Worm (Caenorhabditis elegans) whole organism, L4 larva: ENCODE measurements around the gene srm-4.

Source experiments
- D1046.2 ChIP-seq: fragments of 200-800 bp; sonication (Bioruptor generic); IDR thresholded peaks from 2 replicates; pipeline ENCODE4 v1.3.6; 2022; ENCODE audit warnings: missing genetic modification characterization, missing compliant biosample characterization
- F10B5.3 ChIP-seq: sonication (generic microtip); optimal IDR thresholded peaks from 2 replicates; lab custom pipeline; 2016; ENCODE audit warnings: mild to moderate bottlenecking, missing genetic modification characterization, missing compliant biosample characterization
- F26F4.8 ChIP-seq: fragments of 200-800 bp; sonication (Bioruptor generic); conservative IDR thresholded peaks from 2 replicates; pipeline ENCODE4 v1.3.6; 2022; ENCODE audit warnings: missing genetic modification characterization, missing compliant biosample characterization
- F37D6.2 ChIP-seq: sonication (generic microtip); optimal IDR thresholded peaks from 2 replicates; lab custom pipeline; 2016; ENCODE audit warnings: mild to moderate bottlenecking, missing genetic modification characterization, missing compliant biosample characterization
- R02D3.7 ChIP-seq: fragments of 150-350 bp; sonication (generic microtip); optimal IDR thresholded peaks from 3 replicates; lab custom pipeline; 2014; ENCODE audit warnings: missing biosample characterization, missing genetic modification characterization
- Y75B8A.6 ChIP-seq: fragments of 200-800 bp; sonication (Bioruptor generic); IDR thresholded peaks from 2 replicates; pipeline ENCODE4 v1.3.6; 2022; ENCODE audit warnings: missing genetic modification reagents, missing genetic modification characterization, missing compliant biosample characterization
- aha-1 ChIP-seq: fragments of 150-350 bp; peaks from one replicate; lab custom pipeline; 2014; ENCODE audit warnings: missing biosample characterization, missing genetic modification characterization
- ceh-32 ChIP-seq: sonication (generic microtip); optimal IDR thresholded peaks from 2 replicates; lab custom pipeline; 2016; ENCODE audit warnings: mild to moderate bottlenecking, missing genetic modification characterization, missing compliant biosample characterization; ENCODE audit not compliant: poor library complexity
- ceh-44 ChIP-seq: fragments of 200-800 bp; sonication (Bioruptor generic); IDR thresholded peaks from 2 replicates; pipeline ENCODE4 v1.3.6; 2022; ENCODE audit warnings: missing genetic modification reagents, missing genetic modification characterization, missing compliant biosample characterization
- ceh-62 ChIP-seq: sonication (generic microtip); optimal IDR thresholded peaks from 2 replicates; lab custom pipeline; 2017; ENCODE audit warnings: missing biosample characterization, missing genetic modification characterization
- ceh-82 ChIP-seq: sonication (generic microtip); optimal IDR thresholded peaks from 2 replicates; lab custom pipeline; 2017; ENCODE audit warnings: missing biosample characterization, missing genetic modification characterization
- ctbp-1 ChIP-seq: fragments of 200-800 bp; sonication (Bioruptor generic); IDR thresholded peaks from 2 replicates; pipeline ENCODE4 v1.3.6; 2022; ENCODE audit warnings: missing genetic modification reagents, missing genetic modification characterization, missing compliant biosample characterization
- daf-12 ChIP-seq: fragments of 150-350 bp; optimal IDR thresholded peaks from 2 replicates; lab custom pipeline; 2014; ENCODE audit warnings: missing biosample characterization, missing genetic modification reagents, missing genetic modification characterization
- daf-19 ChIP-seq: fragments of 200-800 bp; sonication (Bioruptor generic); conservative IDR thresholded peaks from 2 replicates; pipeline ENCODE4 v1.3.6; 2022; ENCODE audit warnings: missing genetic modification characterization, missing compliant biosample characterization
- daf-8 ChIP-seq: fragments of 200-800 bp; sonication (Bioruptor generic); IDR thresholded peaks from 2 replicates; pipeline ENCODE4 v1.3.6; 2022; ENCODE audit warnings: missing genetic modification characterization, missing compliant biosample characterization
- dmd-8 ChIP-seq: fragments of 200-800 bp; sonication (Bioruptor generic); IDR thresholded peaks from 2 replicates; pipeline ENCODE4 v1.3.6; 2022; ENCODE audit warnings: missing genetic modification characterization, missing compliant biosample characterization
- dmd-9 ChIP-seq: fragments of 200-800 bp; sonication (Bioruptor generic); IDR thresholded peaks from 2 replicates; pipeline ENCODE4 v1.3.6; 2022; ENCODE audit warnings: missing genetic modification reagents, missing genetic modification characterization, missing compliant biosample characterization
- duxl-1 ChIP-seq: sonication (generic microtip); optimal IDR thresholded peaks from 2 replicates; lab custom pipeline; 2016; ENCODE audit warnings: mild to moderate bottlenecking, missing genetic modification characterization, moderate library complexity, missing compliant biosample characterization; ENCODE audit not compliant: poor library complexity
- egl-43 ChIP-seq: fragments of 200-800 bp; sonication (Bioruptor generic); IDR thresholded peaks from 2 replicates; pipeline ENCODE4 v1.3.6; 2022; ENCODE audit warnings: missing genetic modification reagents, missing genetic modification characterization, missing compliant biosample characterization
- fkh-10 ChIP-seq: fragments of 150-350 bp; optimal IDR thresholded peaks from 2 replicates; lab custom pipeline; 2014; ENCODE audit warnings: missing biosample characterization, missing genetic modification reagents, missing genetic modification characterization
- fos-1 ChIP-seq: fragments of 150-350 bp; optimal IDR thresholded peaks from 2 replicates; lab custom pipeline; 2014; ENCODE audit warnings: missing biosample characterization, missing genetic modification characterization
- hlh-30 ChIP-seq: sonication (generic microtip); optimal IDR thresholded peaks from 2 replicates; lab custom pipeline; 2017; ENCODE audit warnings: antibody characterized with exemption, mild to moderate bottlenecking, missing genetic modification characterization, missing compliant biosample characterization; ENCODE audit not compliant: insufficient read depth
- hmg-1.1 ChIP-seq: fragments of 200-800 bp; sonication (Bioruptor generic); IDR thresholded peaks from 2 replicates; pipeline ENCODE4 v1.3.6; 2022; ENCODE audit warnings: missing genetic modification reagents, missing genetic modification characterization, missing compliant biosample characterization
- lin-1 ChIP-seq: fragments of 200-800 bp; sonication (Bioruptor generic); IDR thresholded peaks from 2 replicates; pipeline ENCODE4 v1.3.6; 2022; ENCODE audit warnings: missing genetic modification reagents, missing genetic modification characterization, missing compliant biosample characterization
- lin-15B ChIP-seq: fragments of 150-350 bp; sonication (generic microtip); optimal IDR thresholded peaks from 3 replicates; lab custom pipeline; 2014; ENCODE audit warnings: missing biosample characterization, missing genetic modification characterization
- lin-39 ChIP-seq: fragments of 150-350 bp; optimal IDR thresholded peaks from 2 replicates; lab custom pipeline; 2014; ENCODE audit warnings: missing biosample characterization, missing genetic modification reagents, missing genetic modification characterization
- madf-5 ChIP-seq, 2 experiments: fragments of 200-800 bp; sonication (Bioruptor generic); IDR thresholded peaks; 2 replicates each; pipeline ENCODE4 v1.3.6; 2022; ENCODE audit warnings: missing compliant biosample characterization in 2 of 2, missing genetic modification characterization in 2 of 2
- madf-9 ChIP-seq: fragments of 200-800 bp; sonication (Bioruptor generic); conservative IDR thresholded peaks from 2 replicates; pipeline ENCODE4 v1.3.6; 2022; ENCODE audit warnings: missing genetic modification reagents, missing genetic modification characterization, missing compliant biosample characterization
- mxl-2 ChIP-seq: fragments of 200-800 bp; sonication (Bioruptor generic); conservative IDR thresholded peaks from 2 replicates; pipeline ENCODE4 v1.3.6; 2022; ENCODE audit warnings: missing genetic modification reagents, missing genetic modification characterization, missing compliant biosample characterization
- mxl-3 ChIP-seq: fragments of 200-800 bp; sonication (Bioruptor generic); optimal IDR thresholded peaks from 2 replicates; lab custom pipeline; 2018; ENCODE audit warnings: mild to moderate bottlenecking, missing genetic modification characterization, missing compliant biosample characterization
- nhr-10 ChIP-seq: fragments of 150-350 bp; optimal IDR thresholded peaks from 2 replicates; lab custom pipeline; 2014; ENCODE audit warnings: missing biosample characterization, missing genetic modification characterization
- nhr-102 ChIP-seq: sonication (generic microtip); optimal IDR thresholded peaks from 2 replicates; lab custom pipeline; 2016; ENCODE audit warnings: mild to moderate bottlenecking, missing genetic modification characterization, moderate library complexity, missing compliant biosample characterization
- nhr-237 ChIP-seq: sonication (generic microtip); optimal IDR thresholded peaks from 2 replicates; lab custom pipeline; 2017; ENCODE audit warnings: missing biosample characterization, missing genetic modification characterization
- nhr-25 ChIP-seq: sonication (generic microtip); optimal IDR thresholded peaks from 2 replicates; lab custom pipeline; 2017; ENCODE audit warnings: missing genetic modification characterization, mild to moderate bottlenecking, missing compliant biosample characterization, antibody characterized with exemption, moderate library complexity, borderline replicate concordance; ENCODE audit not compliant: insufficient read depth
- nhr-28 ChIP-seq: fragments of 150-350 bp; optimal IDR thresholded peaks from 2 replicates; lab custom pipeline; 2014; ENCODE audit warnings: missing biosample characterization, missing genetic modification characterization
- nhr-42 ChIP-seq: fragments of 200-800 bp; sonication (Bioruptor generic); IDR thresholded peaks from 2 replicates; pipeline ENCODE4 v1.3.6; 2022; ENCODE audit warnings: missing genetic modification characterization, missing compliant biosample characterization
- nhr-6 ChIP-seq: fragments of 150-350 bp; optimal IDR thresholded peaks from 2 replicates; lab custom pipeline; 2014; ENCODE audit warnings: missing biosample characterization, missing genetic modification characterization
- nhr-77 ChIP-seq: fragments of 150-350 bp; optimal IDR thresholded peaks from 2 replicates; lab custom pipeline; 2014; ENCODE audit warnings: missing biosample characterization, missing genetic modification characterization
- pha-4 ChIP-seq, 2 experiments: fragments of 150-350 bp in 1 of 2; fragments of 200-800 bp in 1 of 2; sonication (Bioruptor generic) in 1 of 2; IDR thresholded peaks in 1 of 2; optimal IDR thresholded peaks in 1 of 2; 2 replicates each; pipeline versions ENCODE4 v1.3.6 to Lab custom; 2014 to 2022; ENCODE audit warnings: missing genetic modification characterization in 2 of 2, missing genetic modification reagents in 2 of 2, missing biosample characterization in 1 of 2, missing compliant biosample characterization in 1 of 2
- php-3 ChIP-seq: fragments of 200-800 bp; sonication (Bioruptor generic); IDR thresholded peaks from 2 replicates; pipeline ENCODE4 v1.3.6; 2022; ENCODE audit warnings: missing genetic modification reagents, missing genetic modification characterization, missing compliant biosample characterization
- set-16 ChIP-seq: fragments of 200-800 bp; sonication (Bioruptor generic); IDR thresholded peaks from 2 replicates; pipeline ENCODE4 v1.3.6; 2022; ENCODE audit warnings: missing genetic modification reagents, missing genetic modification characterization, missing compliant biosample characterization
- skn-1 ChIP-seq: fragments of 150-350 bp; optimal IDR thresholded peaks from 2 replicates; lab custom pipeline; 2014; ENCODE audit warnings: missing biosample characterization, missing genetic modification characterization
- tra-1 ChIP-seq: fragments of 200-800 bp; sonication (Bioruptor generic); IDR thresholded peaks from 2 replicates; pipeline ENCODE4 v1.3.6; 2022; ENCODE audit warnings: missing genetic modification reagents, missing genetic modification characterization, missing compliant biosample characterization
- unc-130 ChIP-seq: sonication (generic microtip); optimal IDR thresholded peaks from 2 replicates; lab custom pipeline; 2016; ENCODE audit warnings: missing genetic modification reagents, missing genetic modification characterization, missing compliant biosample characterization
- unc-62 ChIP-seq, 3 experiments: fragments of 150-350 bp in 1 of 3; sonication (generic microtip); optimal IDR thresholded peaks in 2 of 3; peaks in 1 of 3; 1 replicate in 1 of 3; 2 replicates in 2 of 3; lab custom pipeline; 2014 to 2017; ENCODE audit warnings: missing biosample characterization in 3 of 3, missing genetic modification characterization in 3 of 3, missing genetic modification reagents in 3 of 3, missing genotype in 1 of 3
- vab-7 ChIP-seq: fragments of 200-800 bp; sonication (Bioruptor generic); IDR thresholded peaks from 2 replicates; pipeline ENCODE4 v1.3.6; 2022; ENCODE audit warnings: missing genetic modification reagents, missing genetic modification characterization, missing compliant biosample characterization

The srm-4 gene

ce11 chrV:14364586-14365248 is 31.5 kb downstream of the srm-4 start (continued):
- no peak for TF ChIP-seq dmd-8 (GFP tag; lab: Robert Waterston, UW)
- no peak for TF ChIP-seq unc-130
- peak; percentile 17 for TF ChIP-seq hlh-30 (tag; lab: Kevin White, UChicago)

ce11 chrV:14366487-14366962 is 33.3 kb downstream of the srm-4 start:
- TF ChIP-seq lin-15B (tag; lab: Kevin White, UChicago) (no peak), dmd-8 (GFP tag; lab: Robert Waterston, UW) (no peak), skn-1 (tag; lab: Kevin White, UChicago) (no peak), set-16 (GFP tag; lab: Robert Waterston, UW) (peak; percentile 100), tra-1 (GFP tag; lab: Robert Waterston, UW) (0 out of 2 replicates have a peak, but pooled peaks have one; percentile 46), nhr-237 (tag; lab: Kevin White, UChicago) (no peak), madf-9 (peak; percentile 99), nhr-28 (tag; lab: Kevin White, UChicago) (peak; percentile 78), mxl-2 (GFP tag; lab: Robert Waterston, UW) (no peak), unc-62 (GFP tag; optimal IDR thresholded peaks at IDR 0.05 in 1 of 2; lab: Kevin White, UChicago) (peak in 1 of 2 experiments; percentile 52), unc-62 (tag; optimal IDR thresholded peaks at IDR 0.05; lab: Kevin White, UChicago) (no peak), daf-12 (tag; lab: Kevin White, UChicago) (peak; percentile 46), F26F4.8 (GFP tag; lab: Robert Waterston, UW) (no peak), nhr-6 (tag; lab: Kevin White, UChicago) (peak; percentile 27), nhr-25 (tag; lab: Kevin White, UChicago) (peak; percentile 22), egl-43 (peak; percentile 80), nhr-77 (tag; lab: Kevin White, UChicago) (no peak), unc-130 (no peak), lin-1 (GFP tag; lab: Robert Waterston, UW) (no peak), ceh-32 (tag; lab: Kevin White, UChicago) (peak; percentile 65), fkh-10 (GFP tag; lab: Kevin White, UChicago) (peak; percentile 52), nhr-42 (GFP tag; lab: Robert Waterston, UW) (0 out of 2 replicates have a peak, but pooled peaks have one; percentile 56), Y75B8A.6 (GFP tag; lab: Robert Waterston, UW) (no peak), lin-39 (tag; lab: Kevin White, UChicago) (no peak), F10B5.3 (tag; lab: Kevin White, UChicago) (peak; percentile 25), mxl-3 (GFP tag; lab: Kevin White, UChicago) (peak; percentile 76), ceh-82 (tag; lab: Kevin White, UChicago) (no peak), aha-1 (peak; percentile 96), duxl-1 (peak; percentile 27), nhr-102 (peak; percentile 63), madf-5 (GFP tag; IDR thresholded peaks at IDR 0.05; lab: Robert Waterston, UW) (no peak), vab-7 (GFP tag; lab: Robert Waterston, UW) (peak; percentile 34; the same call in 1 of the 2 replicates), hmg-1.1 (peak; percentile 92), dmd-9 (GFP tag; lab: Robert Waterston, UW) (no peak), ctbp-1 (GFP tag; lab: Robert Waterston, UW) (peak; percentile 90), php-3 (GFP tag; lab: Robert Waterston, UW) (peak; percentile 68; the same call in 1 of the 2 replicates), daf-19 (GFP tag; lab: Robert Waterston, UW) (no peak), daf-8 (GFP tag; lab: Robert Waterston, UW) (no peak), fos-1 (tag; lab: Kevin White, UChicago) (no peak), pha-4 (GFP tag; IDR thresholded peaks at IDR 0.05; lab: Robert Waterston, UW) (peak; percentile 74; the same call in 1 of the 2 replicates), pha-4 (tag; optimal IDR thresholded peaks at IDR 0.05; lab: Kevin White, UChicago) (no peak), ceh-44 (GFP tag; lab: Robert Waterston, UW) (peak; percentile 21; the same call in 1 of the 2 replicates), D1046.2 (GFP tag; lab: Robert Waterston, UW) (no peak), nhr-10 (peak; percentile 81), ceh-62 (tag; lab: Kevin White, UChicago) (no peak), F37D6.2 (tag; lab: Kevin White, UChicago) (peak; percentile 87), R02D3.7 (no peak)
